Worm (Caenorhabditis elegans) whole organism, young adult: Measurements from ENCODE around the gene K04C1.3.

Experiments
- B0261.1 ChIP-seq: sonication (generic microtip); optimal IDR thresholded peaks from 2 replicates; lab custom pipeline; 2016; ENCODE audit warnings: mild to moderate bottlenecking, missing genetic modification characterization, moderate library complexity, missing compliant biosample characterization
- F22D6.2 ChIP-seq: sonication (generic microtip); optimal IDR thresholded peaks from 2 replicates; lab custom pipeline; 2016; ENCODE audit warnings: mild to moderate bottlenecking, missing genetic modification characterization, missing compliant biosample characterization
- F52B5.7 ChIP-seq: sonication (generic microtip); optimal IDR thresholded peaks from 2 replicates; lab custom pipeline; 2016; ENCODE audit warnings: mild to moderate bottlenecking, missing genetic modification characterization, missing compliant biosample characterization
- Y53G8AR.9 ChIP-seq: fragments of 200-800 bp; sonication (Bioruptor generic); conservative IDR thresholded peaks from 2 replicates; pipeline ENCODE4 v1.3.6; 2022; ENCODE audit warnings: missing genetic modification reagents, missing genetic modification characterization, missing compliant biosample characterization
- Y95B8A.8 ChIP-seq: fragments of 200-800 bp; sonication (Bioruptor generic); IDR thresholded peaks from 2 replicates; pipeline ENCODE4 v1.3.6; 2022; ENCODE audit warnings: missing genetic modification reagents, missing genetic modification characterization, missing compliant biosample characterization
- aptf-2 ChIP-seq: fragments of 200-800 bp; sonication (Bioruptor generic); conservative IDR thresholded peaks from 2 replicates; pipeline ENCODE4 v1.3.6; 2022; ENCODE audit warnings: missing genetic modification reagents, missing genetic modification characterization, missing compliant biosample characterization
- bed-1 ChIP-seq: fragments of 200-800 bp; sonication (Bioruptor generic); IDR thresholded peaks from 2 replicates; pipeline ENCODE4 v1.3.6; 2022; ENCODE audit warnings: missing genetic modification reagents, missing genetic modification characterization, missing compliant biosample characterization
- cebp-1 ChIP-seq, 2 experiments: fragments of 200-800 bp in 1 of 2; sonication (Bioruptor generic) in 1 of 2; sonication (generic microtip) in 1 of 2; IDR thresholded peaks in 1 of 2; optimal IDR thresholded peaks in 1 of 2; 2 replicates each; pipeline versions ENCODE4 v1.3.6 to Lab custom; 2017 to 2022; ENCODE audit warnings: missing compliant biosample characterization in 2 of 2, missing genetic modification characterization in 2 of 2, mild to moderate bottlenecking in 1 of 2, missing genetic modification reagents in 1 of 2, moderate library complexity in 1 of 2
- ceh-58 ChIP-seq: fragments of 200-800 bp; sonication (Bioruptor generic); IDR thresholded peaks from 2 replicates; pipeline ENCODE4 v1.3.6; 2022; ENCODE audit warnings: missing genetic modification characterization, missing compliant biosample characterization
- ceh-79 ChIP-seq: sonication (generic microtip); optimal IDR thresholded peaks from 2 replicates; lab custom pipeline; 2017; ENCODE audit warnings: mild to moderate bottlenecking, missing genetic modification characterization, missing compliant biosample characterization
- ceh-91 ChIP-seq: fragments of 200-800 bp; sonication (Bioruptor generic); IDR thresholded peaks from 2 replicates; pipeline ENCODE4 v1.3.6; 2022; ENCODE audit warnings: missing genetic modification reagents, missing genetic modification characterization, missing compliant biosample characterization
- chd-7 ChIP-seq: sonication (generic microtip); optimal IDR thresholded peaks from 2 replicates; lab custom pipeline; 2016; ENCODE audit warnings: mild to moderate bottlenecking, missing genetic modification characterization, moderate library complexity, missing compliant biosample characterization
- dox-1 ChIP-seq: fragments of 200-800 bp; sonication (Bioruptor generic); IDR thresholded peaks from 2 replicates; pipeline ENCODE4 v1.3.6; 2022; ENCODE audit warnings: missing genetic modification reagents, missing genetic modification characterization, missing compliant biosample characterization
- dpl-1 ChIP-seq: fragments of 150-350 bp; optimal IDR thresholded peaks from 2 replicates; lab custom pipeline; 2014; ENCODE audit warnings: missing biosample characterization, missing genetic modification reagents, missing genetic modification characterization
- egrh-3 ChIP-seq: fragments of 200-800 bp; sonication (Bioruptor generic); IDR thresholded peaks from 2 replicates; pipeline ENCODE4 v1.3.6; 2022; ENCODE audit warnings: missing genetic modification reagents, missing genetic modification characterization, missing compliant biosample characterization
- ekl-4 ChIP-seq: fragments of 200-800 bp; sonication (Bioruptor generic); IDR thresholded peaks from 2 replicates; pipeline ENCODE4 v1.3.6; 2022; ENCODE audit warnings: missing genetic modification reagents, missing genetic modification characterization, missing compliant biosample characterization
- fkh-3 ChIP-seq: sonication (generic microtip); optimal IDR thresholded peaks from 2 replicates; lab custom pipeline; 2016; ENCODE audit warnings: mild to moderate bottlenecking, missing genetic modification characterization, missing compliant biosample characterization
- hmg-20 ChIP-seq: fragments of 200-800 bp; sonication (Bioruptor generic); IDR thresholded peaks from 2 replicates; pipeline ENCODE4 v1.3.6; 2022; ENCODE audit warnings: missing genetic modification reagents, missing genetic modification characterization, missing compliant biosample characterization
- lsy-27 ChIP-seq: sonication (generic microtip); optimal IDR thresholded peaks from 2 replicates; lab custom pipeline; 2017; ENCODE audit warnings: missing genetic modification characterization, mild to moderate bottlenecking, missing compliant biosample characterization, antibody characterized with exemption, missing genotype, borderline replicate concordance; ENCODE audit not compliant: insufficient read depth
- madf-3 ChIP-seq: fragments of 200-800 bp; sonication (Bioruptor generic); IDR thresholded peaks from 2 replicates; pipeline ENCODE4 v1.3.6; 2022; ENCODE audit warnings: missing genetic modification reagents, missing genetic modification characterization, missing compliant biosample characterization
- madf-8 ChIP-seq: fragments of 200-800 bp; sonication (Bioruptor generic); conservative IDR thresholded peaks from 2 replicates; pipeline ENCODE4 v1.3.6; 2022; ENCODE audit warnings: missing genetic modification reagents, missing genetic modification characterization, missing compliant biosample characterization
- mcd-1 ChIP-seq: fragments of 200-800 bp; sonication (Bioruptor generic); IDR thresholded peaks from 2 replicates; pipeline ENCODE4 v1.3.6; 2022; ENCODE audit warnings: missing genetic modification reagents, missing genetic modification characterization, missing compliant biosample characterization
- nfya-1 ChIP-seq: sonication (generic microtip); optimal IDR thresholded peaks from 2 replicates; lab custom pipeline; 2017; ENCODE audit warnings: antibody characterized with exemption, missing compliant biosample characterization, missing genetic modification characterization, borderline replicate concordance; ENCODE audit not compliant: insufficient read depth
- nhr-27 ChIP-seq: fragments of 200-800 bp; sonication (Bioruptor generic); optimal IDR thresholded peaks from 2 replicates; lab custom pipeline; 2018; ENCODE audit warnings: mild to moderate bottlenecking, missing genetic modification characterization, moderate library complexity, missing compliant biosample characterization
- nhr-80 ChIP-seq: sonication (generic microtip); optimal IDR thresholded peaks from 2 replicates; lab custom pipeline; 2016; ENCODE audit warnings: missing genetic modification characterization, missing compliant biosample characterization
- sdz-38 ChIP-seq: sonication (generic microtip); optimal IDR thresholded peaks from 2 replicates; lab custom pipeline; 2016; ENCODE audit warnings: missing genotype, missing genetic modification characterization, missing compliant biosample characterization
- snpc-3.4 ChIP-seq: sonication (generic microtip); optimal IDR thresholded peaks from 2 replicates; lab custom pipeline; 2017; ENCODE audit warnings: missing genetic modification characterization, mild to moderate bottlenecking, missing compliant biosample characterization, antibody characterized with exemption, moderate library complexity, missing genotype, missing genetic modification reagents
- snpc-4 ChIP-seq, 5 experiments: fragments of 150-350 bp in 1 of 5; sonication (generic microtip) in 4 of 5; optimal IDR thresholded peaks; 2 replicates each; lab custom pipeline; 2014 to 2018; ENCODE audit warnings: missing genetic modification characterization in 5 of 5, missing biosample characterization in 3 of 5, antibody characterized with exemption in 2 of 5, mild to moderate bottlenecking in 2 of 5, missing compliant biosample characterization in 2 of 5, missing genotype in 2 of 5, moderate library complexity in 2 of 5, missing genetic modification reagents in 1 of 5
- somi-1 ChIP-seq: fragments of 200-800 bp; sonication (Bioruptor generic); optimal IDR thresholded peaks from 2 replicates; lab custom pipeline; 2018; ENCODE audit warnings: mild to moderate bottlenecking, missing genetic modification characterization, missing compliant biosample characterization
- zfh-2 ChIP-seq: fragments of 200-800 bp; sonication (Bioruptor generic); conservative IDR thresholded peaks from 2 replicates; pipeline ENCODE4 v1.3.6; 2022; ENCODE audit warnings: missing genetic modification reagents, missing genetic modification characterization, missing compliant biosample characterization
- ztf-28 ChIP-seq: fragments of 200-800 bp; sonication (Bioruptor generic); IDR thresholded peaks from 2 replicates; pipeline ENCODE4 v1.3.6; 2022; ENCODE audit warnings: missing genetic modification reagents, missing genetic modification characterization, missing compliant biosample characterization

Gene K04C1.3

ce11 chrX:14236121-14236824 is 6.9 kb downstream of the K04C1.3 start:
- TF ChIP-seq Y53G8AR.9 (GFP tag; lab: Robert Waterston, UW) (no peak), hmg-20 (GFP tag; lab: Robert Waterston, UW) (no peak), chd-7 (no peak), fkh-3 (tag; lab: Kevin White, UChicago) (no peak), nfya-1 (tag; lab: Kevin White, UChicago) (no peak), aptf-2 (GFP tag; lab: Robert Waterston, UW) (no peak), F22D6.2 (tag; lab: Kevin White, UChicago) (no peak), egrh-3 (GFP tag; lab: Robert Waterston, UW) (peak; percentile 93), B0261.1 (no peak), zfh-2 (GFP tag; lab: Robert Waterston, UW) (peak; percentile 90), bed-1 (GFP tag; lab: Robert Waterston, UW) (no peak), F52B5.7 (tag; lab: Kevin White, UChicago) (no peak), ztf-28 (no peak), dox-1 (no peak), nhr-27 (tag; lab: Kevin White, UChicago) (no peak), Y95B8A.8 (GFP tag; lab: Robert Waterston, UW) (no peak), ceh-58 (GFP tag; lab: Robert Waterston, UW) (no peak), sdz-38 (tag; lab: Kevin White, UChicago) (no peak), mcd-1 (GFP tag; lab: Robert Waterston, UW) (peak; percentile 23; the same call in 1 of the 2 replicates), lsy-27 (tag; lab: Kevin White, UChicago) (no peak)

DNA sequence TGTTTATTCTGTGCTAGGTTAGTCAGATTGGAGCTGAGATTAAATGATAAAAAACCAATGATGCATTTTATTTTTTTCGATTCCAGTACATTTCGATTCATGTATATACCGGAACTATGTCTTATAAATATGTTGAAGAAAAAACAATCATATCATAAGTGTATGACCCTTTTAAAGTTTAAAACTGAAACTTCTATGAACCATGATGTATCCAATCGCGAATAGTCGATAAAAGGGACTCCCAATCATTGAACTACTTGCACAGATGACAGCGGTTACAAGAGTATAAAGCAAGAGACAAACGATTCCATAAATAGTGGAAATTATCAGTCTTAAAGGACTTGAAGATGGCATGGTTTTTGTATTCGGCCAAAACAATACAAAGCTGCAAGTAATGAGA is 8.3 kb downstream of the K04C1.3 start, which contains the start of gene srg-37:
TSS of gene srg-37 (minus strand) at position 101 of the 400 bp plus-strand sequence.
- TF ChIP-seq ceh-79 (tag; lab: Kevin White, UChicago): no peak
- TF ChIP-seq ceh-91 (GFP tag; lab: Robert Waterston, UW): no peak
- no peak for TF ChIP-seq madf-3 (GFP tag; lab: Robert Waterston, UW)

DNA sequence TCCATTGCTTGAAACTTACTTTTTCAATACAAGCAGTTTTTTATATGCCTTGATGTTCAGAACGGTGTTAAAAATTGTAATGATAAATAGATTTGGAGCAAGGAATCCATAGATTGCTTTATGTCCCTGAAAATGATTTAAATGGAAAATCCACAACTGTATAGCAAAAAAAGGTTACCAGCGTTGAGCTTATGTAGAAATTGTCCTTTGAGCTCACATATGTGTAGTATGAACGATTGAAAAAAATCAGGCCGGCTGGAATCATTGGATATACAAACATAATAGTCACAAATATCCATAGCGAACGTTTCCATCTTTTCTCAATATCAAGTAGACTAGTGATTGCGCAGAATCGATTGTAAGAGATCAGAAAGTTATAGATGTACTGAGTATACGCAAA is 8.8 kb downstream of the K04C1.3 start, which contains the start of gene srg-36:
TSS of gene srg-36 (minus strand) at position 101 of the 400 bp plus-strand sequence.
- no peak for TF ChIP-seq madf-8 (GFP tag; lab: Robert Waterston, UW)
- TF ChIP-seq snpc-3.4: no peak
- TF ChIP-seq somi-1 (GFP tag; lab: Kevin White, UChicago): no peak
- no peak for TF ChIP-seq ekl-4 (GFP tag; lab: Robert Waterston, UW)
- TF ChIP-seq cebp-1 (GFP tag; IDR thresholded peaks at IDR 0.05; lab: Robert Waterston, UW): no peak
- no peak for TF ChIP-seq cebp-1 (tag; optimal IDR thresholded peaks at IDR 0.05; lab: Kevin White, UChicago)
- no peak for TF ChIP-seq nhr-80 (tag; lab: Kevin White, UChicago)
- TF ChIP-seq, all 124 proteins: peak for 0

DNA sequence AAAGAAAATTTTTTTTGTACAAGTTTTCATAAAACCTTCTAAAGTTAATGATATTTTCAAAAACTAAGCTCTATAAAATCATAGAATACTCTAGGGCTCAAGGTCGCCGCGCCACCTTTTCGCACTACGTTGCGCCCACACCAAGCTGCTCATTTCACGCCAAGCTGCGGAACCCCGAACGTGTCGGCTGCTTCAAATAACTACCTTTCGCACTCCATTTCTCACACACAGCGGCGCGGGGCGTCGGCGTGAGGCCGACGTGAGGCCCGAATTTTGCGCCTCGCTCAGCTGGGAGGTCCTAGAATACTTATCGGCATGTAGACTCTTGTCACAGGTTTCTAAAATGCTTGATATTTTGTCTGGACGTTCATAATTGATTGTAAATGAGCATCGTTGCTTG is 11.2 kb downstream of the K04C1.3 start:
- TF ChIP-seq snpc-4 (GFP tag; optimal IDR thresholded peaks at IDR 0.05; lab: Kevin White, UChicago) (peak; percentile 45), snpc-4 (tag; optimal IDR thresholded peaks at IDR 0.05; lab: Kevin White, UChicago) (peak in 2 of 4 experiments; percentile 59 to 77), dpl-1 (no peak), dox-1 (0 out of 2 replicates have a peak, but pooled peaks have one; percentile 25)
